Fruit fly (Drosophila melanogaster) ovary, adult (tissue): Measurements from ENCODE around the gene iav.

Experiments
- CG17801 ChIP-seq: fragments of 200-800 bp; optimal IDR thresholded peaks from 2 replicates; lab custom pipeline; 2019; ENCODE audit warnings: missing biosample characterization, mild to moderate bottlenecking, missing genetic modification characterization, moderate library complexity; ENCODE audit not compliant: partially characterized antibody

The iav gene

dm6 chrX:6796972-6797371, 16.8 kb upstream of the iav start:
- TF ChIP-seq CG17801 (GFP tag; lab: Kevin White, UChicago), result no peak

dm6 chrX:6799261-6800022, 14.3 kb upstream of the iav start:
- peak; percentile 36 for TF ChIP-seq CG17801 (GFP tag; lab: Kevin White, UChicago)

- peak; percentile 39 for TF ChIP-seq CG17801 (GFP tag; lab: Kevin White, UChicago)
Measured at dm6 chrX:6800726-6801296, 13.0 kb upstream of the iav start.

- TF ChIP-seq CG17801 (GFP tag; lab: Kevin White, UChicago), result no peak
Measured at dm6 chrX:6802376-6803080, 11.2 kb upstream of the iav start.

dm6 chrX:6803312-6803794, 10.4 kb upstream of the iav start, which contains the start of the genes C3G and pod1:
C3G (minus strand) TSS chrX:6803593.
pod1 (plus strand) TSS chrX:6803684.
- peak; percentile 59 for TF ChIP-seq CG17801 (GFP tag; lab: Kevin White, UChicago)

- no peak for TF ChIP-seq CG17801 (GFP tag; lab: Kevin White, UChicago)
Measured at dm6 chrX:6803880-6804484, 9.8 kb upstream of the iav start.

dm6 chrX:6804485-6805295, 9.1 kb upstream of the iav start:
- peak; percentile 80 for TF ChIP-seq CG17801 (GFP tag; lab: Kevin White, UChicago)

- no peak for TF ChIP-seq CG17801 (GFP tag; lab: Kevin White, UChicago)
Measured at dm6 chrX:6805404-6805803, 8.4 kb upstream of the iav start.

dm6 chrX:6820703-6821102, 6.9 kb downstream of the iav start, which contains the start of the genes Nf-YC and xit:
Nf-YC (minus strand) TSS chrX:6820919.
xit (plus strand) TSS chrX:6821016.
- peak; percentile 3 for TF ChIP-seq CG17801 (GFP tag; lab: Kevin White, UChicago)

- TF ChIP-seq CG17801 (GFP tag; lab: Kevin White, UChicago), result no peak
Measured at dm6 chrX:6822904-6823303, 9.1 kb downstream of the iav start, which contains the start of gene Atx-1. Atx-1 (plus strand) TSS chrX:6823204.

- peak; percentile 57 for TF ChIP-seq CG17801 (GFP tag; lab: Kevin White, UChicago)
Measured at dm6 chrX:6824203-6824602, 10.4 kb downstream of the iav start, which contains the start of gene nonC. nonC (plus strand) TSS chrX:6824496.

- TF ChIP-seq CG17801 (GFP tag; lab: Kevin White, UChicago), result no peak
Measured at dm6 chrX:6832584-6832983, 18.8 kb downstream of the iav start, which contains the start of gene mAChR-C. mAChR-C (minus strand) TSS chrX:6832684.

- peak; percentile 86 for TF ChIP-seq CG17801 (GFP tag; lab: Kevin White, UChicago)
Measured at dm6 chrX:6843841-6844440, 30.2 kb downstream of the iav start, which contains the start of the genes CG14435 and Tmf. CG14435 (minus strand) TSS chrX:6843921. Tmf (plus strand) TSS chrX:6844341.
